Worm (Caenorhabditis elegans) whole organism, L4 larva: ENCODE results near the gene C25E10.13.

Experiments used
- T20F7.1 ChIP-seq: fragments of 200-800 bp; sonication (Bioruptor generic); optimal IDR thresholded peaks from 2 replicates; lab custom pipeline; 2018; ENCODE audit warnings: mild to moderate bottlenecking, missing genetic modification characterization, missing compliant biosample characterization
- Y105C5A.15 ChIP-seq: fragments of 200-800 bp; sonication (Bioruptor generic); IDR thresholded peaks from 2 replicates; pipeline ENCODE4 v1.3.6; 2022; ENCODE audit warnings: missing genetic modification characterization, missing compliant biosample characterization
- Y5F2A.4 ChIP-seq: fragments of 200-800 bp; sonication (Bioruptor generic); optimal IDR thresholded peaks from 2 replicates; lab custom pipeline; 2018; ENCODE audit warnings: mild to moderate bottlenecking, missing genetic modification characterization, missing compliant biosample characterization
- aha-1 ChIP-seq: fragments of 150-350 bp; peaks from one replicate; lab custom pipeline; 2014; ENCODE audit warnings: missing biosample characterization, missing genetic modification characterization
- arid-1 ChIP-seq: fragments of 200-800 bp; sonication (Bioruptor generic); conservative IDR thresholded peaks from 2 replicates; pipeline ENCODE4 v1.3.6; 2022; ENCODE audit warnings: missing genetic modification reagents, missing genetic modification characterization, missing compliant biosample characterization
- attf-4 ChIP-seq: sonication (generic microtip); optimal IDR thresholded peaks from 3 replicates; lab custom pipeline; 2017; ENCODE audit warnings: missing biosample characterization, missing genetic modification characterization
- ceh-28 ChIP-seq: fragments of 150-350 bp; optimal IDR thresholded peaks from 2 replicates; lab custom pipeline; 2014; ENCODE audit warnings: missing biosample characterization, missing genetic modification reagents, missing genetic modification characterization
- ceh-32 ChIP-seq: sonication (generic microtip); optimal IDR thresholded peaks from 2 replicates; lab custom pipeline; 2016; ENCODE audit warnings: mild to moderate bottlenecking, missing genetic modification characterization, missing compliant biosample characterization; ENCODE audit not compliant: poor library complexity
- ces-1 ChIP-seq: fragments of 150-350 bp; sonication (generic microtip); optimal IDR thresholded peaks from 4 replicates; lab custom pipeline; 2014; ENCODE audit warnings: missing biosample characterization, missing genetic modification reagents, missing genetic modification characterization
- cey-2 ChIP-seq: sonication (generic microtip); optimal IDR thresholded peaks from 3 replicates; lab custom pipeline; 2017; ENCODE audit warnings: missing genetic modification characterization, mild to moderate bottlenecking, missing compliant biosample characterization, antibody characterized with exemption, borderline replicate concordance; ENCODE audit not compliant: insufficient read depth
- ctbp-1 ChIP-seq: fragments of 200-800 bp; sonication (Bioruptor generic); IDR thresholded peaks from 2 replicates; pipeline ENCODE4 v1.3.6; 2022; ENCODE audit warnings: missing genetic modification reagents, missing genetic modification characterization, missing compliant biosample characterization
- daf-16 ChIP-seq, 3 experiments: sonication (generic microtip); optimal IDR thresholded peaks; 2 replicates each; lab custom pipeline; 2016 to 2017; ENCODE audit warnings: missing genetic modification characterization in 3 of 3, missing genetic modification reagents in 3 of 3, mild to moderate bottlenecking in 2 of 3, missing compliant biosample characterization in 2 of 3, missing biosample characterization in 1 of 3, moderate library complexity in 1 of 3
- daf-8 ChIP-seq: fragments of 200-800 bp; sonication (Bioruptor generic); IDR thresholded peaks from 2 replicates; pipeline ENCODE4 v1.3.6; 2022; ENCODE audit warnings: missing genetic modification characterization, missing compliant biosample characterization
- dmd-6 ChIP-seq: fragments of 200-800 bp; sonication (Bioruptor generic); IDR thresholded peaks from 2 replicates; pipeline ENCODE4 v1.3.6; 2022; ENCODE audit warnings: missing genetic modification reagents, missing genetic modification characterization, missing compliant biosample characterization
- dve-1 ChIP-seq: sonication (generic microtip); optimal IDR thresholded peaks from 2 replicates; lab custom pipeline; 2017; ENCODE audit warnings: antibody characterized with exemption, mild to moderate bottlenecking, missing genetic modification characterization, missing compliant biosample characterization; ENCODE audit not compliant: insufficient read depth
- fos-1 ChIP-seq: fragments of 150-350 bp; optimal IDR thresholded peaks from 2 replicates; lab custom pipeline; 2014; ENCODE audit warnings: missing biosample characterization, missing genetic modification characterization
- gei-8 ChIP-seq: fragments of 200-800 bp; sonication (Bioruptor generic); optimal IDR thresholded peaks from 2 replicates; lab custom pipeline; 2018; ENCODE audit warnings: mild to moderate bottlenecking, missing genetic modification characterization, missing compliant biosample characterization
- hif-1 ChIP-seq, 2 experiments: sonication (generic microtip); optimal IDR thresholded peaks; 2 replicates each; lab custom pipeline; 2016 to 2017; ENCODE audit warnings: missing compliant biosample characterization in 2 of 2, missing genetic modification characterization in 2 of 2, missing genetic modification reagents in 2 of 2, missing genotype in 2 of 2, mild to moderate bottlenecking in 1 of 2
- hlh-11 ChIP-seq: fragments of 200-800 bp; sonication (Bioruptor generic); optimal IDR thresholded peaks from 2 replicates; lab custom pipeline; 2018; ENCODE audit warnings: mild to moderate bottlenecking, missing genetic modification characterization, missing compliant biosample characterization
- hlh-30 ChIP-seq: sonication (generic microtip); optimal IDR thresholded peaks from 2 replicates; lab custom pipeline; 2017; ENCODE audit warnings: antibody characterized with exemption, mild to moderate bottlenecking, missing genetic modification characterization, missing compliant biosample characterization; ENCODE audit not compliant: insufficient read depth
- lim-7 ChIP-seq: fragments of 200-800 bp; sonication (Bioruptor generic); IDR thresholded peaks from 2 replicates; pipeline ENCODE4 v1.3.6; 2022; ENCODE audit warnings: missing genetic modification characterization, missing compliant biosample characterization
- lin-39 ChIP-seq: fragments of 150-350 bp; optimal IDR thresholded peaks from 2 replicates; lab custom pipeline; 2014; ENCODE audit warnings: missing biosample characterization, missing genetic modification reagents, missing genetic modification characterization
- lsy-2 ChIP-seq, 2 experiments: fragments of 150-350 bp in 1 of 2; sonication (generic microtip) in 1 of 2; optimal IDR thresholded peaks; 2 replicates each; lab custom pipeline; 2014 to 2017; ENCODE audit warnings: missing biosample characterization in 2 of 2, missing genetic modification characterization in 2 of 2
- madf-5 ChIP-seq, 2 experiments: fragments of 200-800 bp; sonication (Bioruptor generic); IDR thresholded peaks; 2 replicates each; pipeline ENCODE4 v1.3.6; 2022; ENCODE audit warnings: missing compliant biosample characterization in 2 of 2, missing genetic modification characterization in 2 of 2
- mdl-1 ChIP-seq, 2 experiments: fragments of 150-350 bp in 1 of 2; sonication (generic microtip) in 1 of 2; optimal IDR thresholded peaks; 2 replicates each; lab custom pipeline; 2014 to 2017; ENCODE audit warnings: missing biosample characterization in 2 of 2, missing genetic modification characterization in 2 of 2
- mes-2 ChIP-seq: sonication (generic microtip); optimal IDR thresholded peaks from 2 replicates; lab custom pipeline; 2016; ENCODE audit warnings: missing genotype, mild to moderate bottlenecking, missing genetic modification characterization, missing compliant biosample characterization; ENCODE audit not compliant: poor library complexity, severe bottlenecking
- mxl-2 ChIP-seq: fragments of 200-800 bp; sonication (Bioruptor generic); conservative IDR thresholded peaks from 2 replicates; pipeline ENCODE4 v1.3.6; 2022; ENCODE audit warnings: missing genetic modification reagents, missing genetic modification characterization, missing compliant biosample characterization
- nhr-10 ChIP-seq: fragments of 150-350 bp; optimal IDR thresholded peaks from 2 replicates; lab custom pipeline; 2014; ENCODE audit warnings: missing biosample characterization, missing genetic modification characterization
- nhr-111 ChIP-seq: fragments of 200-800 bp; sonication (Bioruptor generic); optimal IDR thresholded peaks from 2 replicates; lab custom pipeline; 2018; ENCODE audit warnings: mild to moderate bottlenecking, missing genetic modification characterization, missing compliant biosample characterization
- nhr-237 ChIP-seq: sonication (generic microtip); optimal IDR thresholded peaks from 2 replicates; lab custom pipeline; 2017; ENCODE audit warnings: missing biosample characterization, missing genetic modification characterization
- nhr-28 ChIP-seq: fragments of 150-350 bp; optimal IDR thresholded peaks from 2 replicates; lab custom pipeline; 2014; ENCODE audit warnings: missing biosample characterization, missing genetic modification characterization
- nhr-42 ChIP-seq: fragments of 200-800 bp; sonication (Bioruptor generic); IDR thresholded peaks from 2 replicates; pipeline ENCODE4 v1.3.6; 2022; ENCODE audit warnings: missing genetic modification characterization, missing compliant biosample characterization
- nhr-48 ChIP-seq: sonication (generic microtip); optimal IDR thresholded peaks from 2 replicates; lab custom pipeline; 2016; ENCODE audit warnings: mild to moderate bottlenecking, missing genetic modification characterization, missing compliant biosample characterization
- nhr-76 ChIP-seq: fragments of 150-350 bp; optimal IDR thresholded peaks from 2 replicates; lab custom pipeline; 2014; ENCODE audit warnings: missing biosample characterization, missing genetic modification characterization
- nhr-77 ChIP-seq: fragments of 150-350 bp; optimal IDR thresholded peaks from 2 replicates; lab custom pipeline; 2014; ENCODE audit warnings: missing biosample characterization, missing genetic modification characterization
- pha-4 ChIP-seq, 2 experiments: fragments of 150-350 bp in 1 of 2; fragments of 200-800 bp in 1 of 2; sonication (Bioruptor generic) in 1 of 2; IDR thresholded peaks in 1 of 2; optimal IDR thresholded peaks in 1 of 2; 2 replicates each; pipeline versions ENCODE4 v1.3.6 to Lab custom; 2014 to 2022; ENCODE audit warnings: missing genetic modification characterization in 2 of 2, missing genetic modification reagents in 2 of 2, missing biosample characterization in 1 of 2, missing compliant biosample characterization in 1 of 2
- php-3 ChIP-seq: fragments of 200-800 bp; sonication (Bioruptor generic); IDR thresholded peaks from 2 replicates; pipeline ENCODE4 v1.3.6; 2022; ENCODE audit warnings: missing genetic modification reagents, missing genetic modification characterization, missing compliant biosample characterization
- unc-39 ChIP-seq: sonication (generic microtip); optimal IDR thresholded peaks from 2 replicates; lab custom pipeline; 2017; ENCODE audit warnings: missing biosample characterization, missing genetic modification characterization
- unc-62 ChIP-seq, 3 experiments: fragments of 150-350 bp in 1 of 3; sonication (generic microtip); optimal IDR thresholded peaks in 2 of 3; peaks in 1 of 3; 1 replicate in 1 of 3; 2 replicates in 2 of 3; lab custom pipeline; 2014 to 2017; ENCODE audit warnings: missing biosample characterization in 3 of 3, missing genetic modification characterization in 3 of 3, missing genetic modification reagents in 3 of 3, missing genotype in 1 of 3
- zfp-3 ChIP-seq: fragments of 200-800 bp; sonication (Bioruptor generic); conservative IDR thresholded peaks from 2 replicates; pipeline ENCODE4 v1.3.6; 2022; ENCODE audit warnings: missing genetic modification reagents, missing genetic modification characterization, missing compliant biosample characterization
- ztf-7 ChIP-seq: fragments of 150-350 bp; optimal IDR thresholded peaks from 2 replicates; lab custom pipeline; 2014; ENCODE audit warnings: missing biosample characterization, missing genetic modification characterization

C25E10.13 gene

DNA sequence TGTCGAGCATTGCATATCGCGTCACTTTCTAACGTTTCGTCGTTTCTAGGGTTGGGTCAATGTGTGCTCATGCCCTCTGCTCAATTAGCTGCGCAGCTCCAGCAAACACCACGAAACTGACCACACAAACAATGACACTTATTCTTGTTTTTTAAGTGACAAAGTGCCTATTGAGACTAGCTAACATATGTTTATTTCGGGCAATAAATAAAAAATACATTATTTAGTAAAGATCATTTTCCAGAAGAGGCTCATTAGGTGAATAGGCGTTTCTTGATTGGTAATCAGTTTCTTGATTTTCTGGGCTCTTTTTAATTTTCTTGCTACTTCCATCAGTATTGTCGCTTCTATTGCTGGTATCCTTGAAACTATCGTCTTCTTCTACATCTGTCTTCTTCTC lies 10.2 kb downstream of the C25E10.13 start, which contains the start of gene T27E4.5:
T27E4.5 (minus strand) TSS at position 101 of the 400 bp plus-strand sequence.
- TF ChIP-seq ztf-7 (no peak), aha-1 (tag; lab: Kevin White, UChicago) (peak; percentile 31)

DNA sequence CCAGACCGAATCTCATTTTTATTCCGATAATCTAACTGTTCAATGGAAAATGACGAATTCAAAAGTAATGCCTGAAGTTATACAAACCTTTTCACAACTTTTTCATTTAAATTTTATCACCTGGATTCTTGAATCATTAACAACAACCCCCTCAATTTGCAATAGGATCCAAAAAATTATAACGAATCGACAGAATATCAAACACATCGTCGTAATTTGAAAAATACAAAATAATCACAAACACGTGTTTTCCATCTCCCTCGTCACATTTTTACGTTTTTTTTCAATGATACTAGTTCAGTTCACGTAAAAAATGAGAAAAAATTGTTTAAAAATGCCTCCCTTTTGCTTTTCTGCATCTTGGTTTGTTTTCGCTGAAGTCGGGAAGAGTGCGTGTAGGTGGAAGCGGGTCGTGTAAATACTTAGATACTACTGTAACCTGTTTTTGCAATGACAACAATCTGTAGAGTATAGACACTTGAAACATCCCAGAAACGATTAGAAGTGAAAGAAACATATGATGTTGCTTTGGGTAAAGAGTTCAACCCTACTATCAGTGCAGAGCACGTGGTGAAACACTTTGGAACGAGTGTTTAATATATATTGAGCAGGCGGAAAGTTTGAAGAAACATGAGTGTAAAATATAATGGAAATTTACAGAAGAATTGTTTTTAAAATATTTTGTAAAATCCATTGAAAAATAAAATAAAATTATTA lies 14.0 kb downstream of the C25E10.13 start, which contains the start of gene oac-50:
oac-50 (minus strand) TSS at position 219 of the 717 bp plus-strand sequence.
- TF ChIP-seq mes-2 (tag; lab: Kevin White, UChicago) (no peak), nhr-237 (tag; lab: Kevin White, UChicago) (no peak), hlh-30 (tag; lab: Kevin White, UChicago) (peak; percentile 31), unc-62 (GFP tag; optimal IDR thresholded peaks at IDR 0.05 in 1 of 2; lab: Kevin White, UChicago) (peak in 1 of 2 experiments; percentile 96), unc-62 (tag; optimal IDR thresholded peaks at IDR 0.05; lab: Kevin White, UChicago) (no peak), dve-1 (tag; lab: Kevin White, UChicago) (peak; percentile 46), ceh-32 (tag; lab: Kevin White, UChicago) (no peak), arid-1 (GFP tag; lab: Robert Waterston, UW) (no peak), lin-39 (no peak), nhr-42 (GFP tag; lab: Robert Waterston, UW) (no peak), Y105C5A.15 (no peak), dmd-6 (GFP tag; lab: Robert Waterston, UW) (peak; percentile 28; the same call in 1 of the 2 replicates), cey-2 (tag; lab: Kevin White, UChicago) (no peak), daf-16 (GFP tag; optimal IDR thresholded peaks at IDR 0.05; lab: Kevin White, UChicago) (no peak), daf-16 (tag; optimal IDR thresholded peaks at IDR 0.05; lab: Kevin White, UChicago) (peak; percentile 39), ceh-28 (no peak)

DNA sequence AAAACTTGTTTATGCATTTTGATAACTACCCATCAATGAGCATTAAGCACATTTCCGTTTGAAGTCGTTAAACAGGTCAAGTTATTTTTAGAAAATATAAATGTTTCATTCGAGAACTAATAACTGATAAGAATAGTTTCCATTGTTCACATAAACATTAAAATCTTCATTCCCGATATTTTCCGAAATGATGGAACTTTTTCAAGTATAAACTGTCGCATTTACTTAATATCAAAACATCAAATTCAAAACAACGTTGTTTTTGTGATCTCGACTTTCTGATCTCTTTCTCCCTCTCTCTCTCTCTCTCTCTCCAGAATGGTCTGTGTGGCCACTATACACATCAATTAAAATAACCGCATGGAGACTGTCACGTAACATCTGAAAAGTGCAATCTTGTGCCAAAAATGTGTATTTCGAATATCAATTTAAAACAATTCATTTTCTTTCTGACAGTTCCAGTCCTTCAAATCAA lies 14.9 kb downstream of the C25E10.13 start:
- TF ChIP-seq nhr-42 (GFP tag; lab: Robert Waterston, UW) (no peak), hlh-30 (tag; lab: Kevin White, UChicago) (peak; percentile 53), dmd-6 (GFP tag; lab: Robert Waterston, UW) (peak; percentile 34; the same call in 1 of the 2 replicates), pha-4 (GFP tag; IDR thresholded peaks at IDR 0.05; lab: Robert Waterston, UW) (0 out of 2 replicates have a peak, but pooled peaks have one; percentile 6), pha-4 (tag; optimal IDR thresholded peaks at IDR 0.05; lab: Kevin White, UChicago) (no peak), attf-4 (no peak), nhr-111 (GFP tag; lab: Kevin White, UChicago) (no peak), nhr-28 (tag; lab: Kevin White, UChicago) (peak; percentile 68), dve-1 (tag; lab: Kevin White, UChicago) (peak; percentile 68), hif-1 (tag; optimal IDR thresholded peaks at IDR 0.05; lab: Kevin White, UChicago) (peak in 1 of 2 experiments; percentile 40), nhr-48 (tag; lab: Kevin White, UChicago) (peak; percentile 31), unc-62 (GFP tag; optimal IDR thresholded peaks at IDR 0.05 in 1 of 2; lab: Kevin White, UChicago) (peak in 1 of 2 experiments; percentile 66), unc-62 (tag; optimal IDR thresholded peaks at IDR 0.05; lab: Kevin White, UChicago) (no peak), mxl-2 (GFP tag; lab: Robert Waterston, UW) (no peak), nhr-10 (peak; percentile 41), daf-16 (GFP tag; optimal IDR thresholded peaks at IDR 0.05; lab: Kevin White, UChicago) (no peak), daf-16 (tag; optimal IDR thresholded peaks at IDR 0.05; lab: Kevin White, UChicago) (peak; percentile 95), zfp-3 (GFP tag; lab: Robert Waterston, UW) (peak; percentile 4; the same call in 1 of the 2 replicates), aha-1 (tag; lab: Kevin White, UChicago) (peak; percentile 96), nhr-77 (tag; lab: Kevin White, UChicago) (peak; percentile 87), T20F7.1 (GFP tag; lab: Kevin White, UChicago) (no peak), gei-8 (no peak), ces-1 (GFP tag; lab: Kevin White, UChicago) (no peak), madf-5 (GFP tag; IDR thresholded peaks at IDR 0.05; lab: Robert Waterston, UW) (no peak), daf-8 (GFP tag; lab: Robert Waterston, UW) (no peak), mdl-1 (tag; optimal IDR thresholded peaks at IDR 0.05; lab: Kevin White, UChicago) (peak in 1 of 2 experiments; percentile 49), unc-39 (no peak), nhr-76 (tag; lab: Kevin White, UChicago) (no peak), ctbp-1 (GFP tag; lab: Robert Waterston, UW) (no peak), lim-7 (GFP tag; lab: Robert Waterston, UW) (no peak), hlh-11 (tag; lab: Kevin White, UChicago) (peak; percentile 66), fos-1 (peak; percentile 80), php-3 (peak; percentile 76), lsy-2 (tag; optimal IDR thresholded peaks at IDR 0.05; lab: Kevin White, UChicago) (peak; percentile 16 to 27), Y5F2A.4 (GFP tag; lab: Kevin White, UChicago) (no peak)
